Worm (Caenorhabditis elegans) whole organism, late embryonic: ENCODE measurements around the gene B0546.4.

Source experiments
- C38D4.7 ChIP-seq: fragments of 200-800 bp; sonication (Bioruptor generic); optimal IDR thresholded peaks from 2 replicates; lab custom pipeline; 2018; ENCODE audit warnings: mild to moderate bottlenecking, missing genetic modification characterization, moderate library complexity, missing compliant biosample characterization
- F13H6.1 ChIP-seq: sonication (generic microtip); optimal IDR thresholded peaks from 2 replicates; lab custom pipeline; 2016; ENCODE audit warnings: missing genetic modification characterization, missing compliant biosample characterization
- T23F11.4 ChIP-seq: fragments of 200-800 bp; sonication (Bioruptor generic); optimal IDR thresholded peaks from 2 replicates; lab custom pipeline; 2018; ENCODE audit warnings: mild to moderate bottlenecking, missing genetic modification characterization, missing compliant biosample characterization
- ceh-14 ChIP-seq: sonication (generic microtip); optimal IDR thresholded peaks from 2 replicates; lab custom pipeline; 2016; ENCODE audit warnings: missing genotype, missing genetic modification characterization, missing compliant biosample characterization
- ceh-22 ChIP-seq: sonication (generic microtip); optimal IDR thresholded peaks from 2 replicates; lab custom pipeline; 2017; ENCODE audit warnings: missing biosample characterization, missing genetic modification characterization
- ceh-24 ChIP-seq: sonication (generic microtip); optimal IDR thresholded peaks from 2 replicates; lab custom pipeline; 2016; ENCODE audit warnings: mild to moderate bottlenecking, missing genetic modification characterization, missing compliant biosample characterization
- ceh-31 ChIP-seq: sonication (generic microtip); optimal IDR thresholded peaks from 2 replicates; lab custom pipeline; 2016; ENCODE audit warnings: missing genetic modification characterization, missing compliant biosample characterization
- ceh-34 ChIP-seq: sonication (generic microtip); optimal IDR thresholded peaks from 2 replicates; lab custom pipeline; 2016; ENCODE audit warnings: mild to moderate bottlenecking, missing genetic modification characterization, missing compliant biosample characterization
- ceh-48 ChIP-seq: sonication (generic microtip); optimal IDR thresholded peaks from 2 replicates; lab custom pipeline; 2016; ENCODE audit warnings: missing genetic modification characterization, inconsistent platforms, missing compliant biosample characterization
- ceh-6 ChIP-seq: fragments of 200-800 bp; sonication (Bioruptor generic); optimal IDR thresholded peaks from 2 replicates; lab custom pipeline; 2018; ENCODE audit warnings: mild to moderate bottlenecking, missing genetic modification characterization, missing compliant biosample characterization
- elt-4 ChIP-seq: sonication (generic microtip); optimal IDR thresholded peaks from 2 replicates; lab custom pipeline; 2016; ENCODE audit warnings: missing genetic modification characterization, missing compliant biosample characterization
- ets-4 ChIP-seq: sonication (generic microtip); optimal IDR thresholded peaks from 2 replicates; lab custom pipeline; 2016; ENCODE audit warnings: missing genetic modification characterization, missing compliant biosample characterization
- eyg-1 ChIP-seq: sonication (generic microtip); optimal IDR thresholded peaks from 2 replicates; lab custom pipeline; 2016; ENCODE audit warnings: missing genotype, missing genetic modification characterization, missing compliant biosample characterization
- fkh-10 ChIP-seq: fragments of 150-350 bp; optimal IDR thresholded peaks from 2 replicates; lab custom pipeline; 2014; ENCODE audit warnings: missing biosample characterization, missing genetic modification reagents, missing genetic modification characterization
- gmeb-2 ChIP-seq: sonication (generic microtip); optimal IDR thresholded peaks from 2 replicates; lab custom pipeline; 2016; ENCODE audit warnings: missing genetic modification characterization, inconsistent platforms, missing compliant biosample characterization
- hlh-13 ChIP-seq: fragments of 200-800 bp; sonication (Bioruptor generic); optimal IDR thresholded peaks from 2 replicates; lab custom pipeline; 2018; ENCODE audit warnings: mild to moderate bottlenecking, missing genetic modification characterization, missing compliant biosample characterization
- hlh-8 ChIP-seq: sonication (generic microtip); optimal IDR thresholded peaks from 2 replicates; lab custom pipeline; 2016; ENCODE audit warnings: missing genotype, missing genetic modification characterization, missing compliant biosample characterization
- lin-11 ChIP-seq: fragments of 200-800 bp; sonication (Bioruptor generic); optimal IDR thresholded peaks from 2 replicates; lab custom pipeline; 2018; ENCODE audit warnings: mild to moderate bottlenecking, missing genetic modification characterization, missing compliant biosample characterization
- madf-2 ChIP-seq: sonication (generic microtip); optimal IDR thresholded peaks from 2 replicates; lab custom pipeline; 2017; ENCODE audit warnings: missing genetic modification characterization, missing compliant biosample characterization
- nhr-11 ChIP-seq: fragments of 150-350 bp; optimal IDR thresholded peaks from 2 replicates; lab custom pipeline; 2014; ENCODE audit warnings: missing biosample characterization, missing genetic modification characterization
- odd-2 ChIP-seq: sonication (generic microtip); optimal IDR thresholded peaks from 2 replicates; lab custom pipeline; 2017; ENCODE audit warnings: antibody characterized with exemption, mild to moderate bottlenecking, missing genetic modification characterization, missing compliant biosample characterization
- pag-3 ChIP-seq: sonication (generic microtip); optimal IDR thresholded peaks from 2 replicates; lab custom pipeline; 2016; ENCODE audit warnings: missing compliant biosample characterization, missing genetic modification characterization, borderline replicate concordance
- pax-1 ChIP-seq: fragments of 150-350 bp; optimal IDR thresholded peaks from 2 replicates; lab custom pipeline; 2014; ENCODE audit warnings: missing biosample characterization, missing genetic modification characterization
- ref-2 ChIP-seq: sonication (generic microtip); optimal IDR thresholded peaks from 2 replicates; lab custom pipeline; 2016; ENCODE audit warnings: missing genetic modification characterization, missing compliant biosample characterization
- rnt-1 ChIP-seq: sonication (generic microtip); optimal IDR thresholded peaks from 2 replicates; lab custom pipeline; 2016; ENCODE audit warnings: missing genetic modification characterization, missing compliant biosample characterization
- sox-4 ChIP-seq: sonication (generic microtip); optimal IDR thresholded peaks from 2 replicates; lab custom pipeline; 2017; ENCODE audit warnings: mild to moderate bottlenecking, missing genetic modification characterization, inconsistent platforms, missing compliant biosample characterization
- ttx-3 ChIP-seq: sonication (generic microtip); optimal IDR thresholded peaks from 2 replicates; lab custom pipeline; 2016; ENCODE audit warnings: missing genetic modification reagents, missing genetic modification characterization, missing compliant biosample characterization
- unc-3 ChIP-seq, 2 experiments: fragments of 200-800 bp in 1 of 2; sonication (Bioruptor generic) in 1 of 2; sonication (generic microtip) in 1 of 2; conservative IDR thresholded peaks in 1 of 2; optimal IDR thresholded peaks in 1 of 2; 2 replicates each; pipeline versions ENCODE4 v1.3.6 to Lab custom; 2016 to 2022; ENCODE audit warnings: missing compliant biosample characterization in 2 of 2, missing genetic modification characterization in 2 of 2, missing genetic modification reagents in 1 of 2
- unc-42 ChIP-seq: sonication (generic microtip); optimal IDR thresholded peaks from 2 replicates; lab custom pipeline; 2016; ENCODE audit warnings: missing genotype, missing genetic modification characterization, missing compliant biosample characterization
- unc-86 ChIP-seq: sonication (generic microtip); optimal IDR thresholded peaks from 2 replicates; lab custom pipeline; 2016; ENCODE audit warnings: missing genetic modification characterization, missing compliant biosample characterization
- ztf-16 ChIP-seq: sonication (generic microtip); optimal IDR thresholded peaks from 2 replicates; lab custom pipeline; 2017; ENCODE audit warnings: missing genetic modification characterization, missing compliant biosample characterization

Gene B0546.4

DNA sequence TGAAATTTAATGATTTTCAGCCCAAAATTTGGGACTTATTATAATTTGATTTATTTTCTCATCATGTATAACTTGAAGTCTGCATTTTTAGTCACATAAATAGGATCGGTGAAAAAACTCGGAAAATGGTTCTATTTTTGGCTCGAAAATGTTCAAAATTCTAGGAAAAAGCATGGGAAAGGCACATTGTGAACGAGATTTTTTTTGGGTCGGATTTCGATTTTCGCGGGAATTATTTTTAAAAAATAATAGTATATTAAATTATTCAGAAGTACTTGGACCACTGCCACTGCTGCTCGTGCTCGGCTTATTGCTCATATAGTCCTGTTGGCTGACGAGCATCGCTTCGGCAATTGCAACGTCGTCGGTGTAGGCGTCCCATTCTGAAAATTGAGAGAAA, 10.6 kb downstream of the B0546.4 start:
- TF ChIP-seq elt-4 (tag; lab: Kevin White, UChicago): no peak

DNA sequence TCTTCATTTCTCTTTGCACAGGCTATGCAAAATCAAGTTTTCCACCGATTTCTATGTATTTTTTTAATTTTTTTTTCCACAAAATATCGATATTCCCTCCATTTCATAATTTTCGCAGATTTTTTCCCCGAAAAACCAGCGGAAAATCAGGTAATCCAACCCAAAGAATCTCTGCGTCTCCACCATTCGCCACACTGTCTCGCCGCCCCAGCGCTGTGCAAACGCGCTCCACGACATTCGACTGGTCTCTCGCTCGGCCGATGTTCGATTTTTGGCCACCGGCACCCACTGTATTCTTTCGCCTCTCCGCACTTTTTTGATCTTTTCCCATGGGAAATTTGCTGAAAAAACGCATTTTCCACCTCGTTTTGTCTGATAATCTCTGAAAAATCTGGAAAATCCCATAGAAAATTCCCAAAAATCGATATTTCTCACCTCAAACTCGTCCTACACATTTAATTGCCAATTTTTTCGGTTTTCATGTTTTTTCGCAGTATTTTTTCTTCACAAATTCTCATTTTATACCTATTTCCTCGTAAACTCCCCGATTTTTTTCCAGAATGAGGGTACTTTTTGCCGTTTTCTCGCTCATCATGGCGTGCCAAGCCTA, 15.2 kb downstream of the B0546.4 start, which contains the start of gene vha-19:
Gene vha-19, plus strand, starts transcription at position 560 of the 610 bp plus-strand sequence.
- TF ChIP-seq madf-2 (tag; lab: Kevin White, UChicago) (no peak), T23F11.4 (no peak), eyg-1 (tag; lab: Kevin White, UChicago) (no peak), ceh-34 (peak; percentile 51), ceh-48 (tag; lab: Kevin White, UChicago) (peak; percentile 23), rnt-1 (tag; lab: Kevin White, UChicago) (no peak), ets-4 (tag; lab: Kevin White, UChicago) (peak; percentile 14)

DNA sequence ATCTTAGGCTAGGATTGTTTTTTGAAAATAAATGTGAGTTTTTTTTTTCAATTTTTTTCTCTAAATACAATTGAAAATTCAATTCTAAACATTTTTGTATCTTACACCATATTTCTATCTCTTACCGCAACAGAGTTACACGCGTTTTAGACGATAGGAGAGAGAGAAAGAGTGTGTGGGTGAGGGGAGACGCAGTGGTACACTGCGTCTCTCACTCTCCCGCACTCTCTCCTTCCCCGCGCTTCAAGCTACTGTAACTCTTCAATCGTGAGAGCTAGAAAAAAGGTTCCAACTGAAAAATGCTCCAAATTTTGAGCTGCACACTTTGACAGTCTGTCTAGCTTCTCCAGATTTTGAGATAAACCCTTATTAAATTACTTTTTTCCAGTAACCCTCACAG, 20.2 kb downstream of the B0546.4 start:
- TF ChIP-seq pax-1 (tag; lab: Kevin White, UChicago) (no peak), pag-3 (tag; lab: Kevin White, UChicago) (no peak), gmeb-2 (tag; lab: Kevin White, UChicago) (no peak), ceh-24 (tag; lab: Kevin White, UChicago) (no peak), unc-42 (tag; lab: Kevin White, UChicago) (no peak), ref-2 (tag; lab: Kevin White, UChicago) (no peak), F13H6.1 (no peak)
- TF ChIP-seq, all 69 proteins: peak for 0

- TF ChIP-seq ceh-6 (GFP tag; lab: Kevin White, UChicago) (no peak), pax-1 (tag; lab: Kevin White, UChicago) (no peak), odd-2 (tag; lab: Kevin White, UChicago) (no peak), ceh-31 (no peak), sox-4 (tag; lab: Kevin White, UChicago) (no peak), unc-86 (no peak), gmeb-2 (tag; lab: Kevin White, UChicago) (no peak)
Observed at ce11 chrIV:3363221-3363620, 20.7 kb downstream of the B0546.4 start, which contains the start of gene Y55H10A.2. TSS of gene Y55H10A.2 (plus strand) at chrIV:3363521.

ce11 chrIV:3354757-3355156, 29.2 kb downstream of the B0546.4 start, which contains the start of gene F42A6.1:
TSS of gene F42A6.1 (plus strand) at chrIV:3355057.
- TF ChIP-seq ceh-14 (tag; lab: Kevin White, UChicago): no peak
- TF ChIP-seq hlh-8 (tag; lab: Kevin White, UChicago): no peak
- no peak for TF ChIP-seq ztf-16 (tag; lab: Kevin White, UChicago)
- no peak for TF ChIP-seq ceh-22 (tag; lab: Kevin White, UChicago)
- TF ChIP-seq fkh-10 (GFP tag; lab: Kevin White, UChicago): no peak
- no peak for TF ChIP-seq nhr-11 (tag; lab: Kevin White, UChicago)
- TF ChIP-seq C38D4.7 (GFP tag; lab: Kevin White, UChicago): no peak
- no peak for TF ChIP-seq eyg-1 (tag; lab: Kevin White, UChicago)
- TF ChIP-seq unc-3 (GFP tag; conservative IDR thresholded peaks at IDR 0.05; lab: Robert Waterston, UW): no peak
- TF ChIP-seq unc-3 (tag; optimal IDR thresholded peaks at IDR 0.05; lab: Kevin White, UChicago): no peak
- no peak for TF ChIP-seq lin-11 (tag; lab: Kevin White, UChicago)

- TF ChIP-seq ref-2 (tag; lab: Kevin White, UChicago): peak; percentile 27
- TF ChIP-seq unc-42 (tag; lab: Kevin White, UChicago): peak; percentile 12
- TF ChIP-seq hlh-13: no peak
- no peak for TF ChIP-seq ttx-3 (tag; lab: Kevin White, UChicago)
Observed at ce11 chrIV:3352019-3352418, 31.9 kb downstream of the B0546.4 start.
